Fruit fly (Drosophila melanogaster): ENCODE data around the gene dnd.

dnd gene

dm6 chr3R:21859509-21859908 is 27.6 kb downstream of the dnd start (continued):
- TF ChIP-seq ssp (GFP tag; IDR thresholded peaks at IDR 0.05) = no peak
- no peak for TF ChIP-seq CG7928 (GFP tag; optimal IDR thresholded peaks at IDR 0.05)
- TF ChIP-seq NfI (GFP tag; optimal IDR thresholded peaks at IDR 0.05) = peak; percentile 8
- TF ChIP-seq GATAe (GFP tag; conservative IDR thresholded peaks at IDR 0.05) = no peak
- no peak for TF ChIP-seq Scr (GFP tag; IDR thresholded peaks at IDR 0.05; ENCODE audit: partially characterized antibody)
- no peak for TF ChIP-seq Hey (tag; optimal IDR thresholded peaks at IDR 0.05)
- TF ChIP-seq twi (tag; optimal IDR thresholded peaks at IDR 0.05) = peak; percentile 24
- peak; percentile 57 for TF ChIP-seq CG33557 (GFP tag; optimal IDR thresholded peaks at IDR 0.05)
- no peak for TF ChIP-seq gro (GFP tag; optimal IDR thresholded peaks at IDR 0.05)
- no peak for TF ChIP-seq CG43689 (GFP tag; IDR thresholded peaks at IDR 0.05)
- TF ChIP-seq Dad (GFP tag; optimal IDR thresholded peaks at IDR 0.05) = no peak
- no peak for TF ChIP-seq CG6813 (GFP tag; optimal IDR thresholded peaks at IDR 0.05)
- TF ChIP-seq pnt (GFP tag; optimal IDR thresholded peaks at IDR 0.05) = peak; percentile 4
- TF ChIP-seq HLH4C (GFP tag; IDR thresholded peaks at IDR 0.05; ENCODE audit: partially characterized antibody) = no peak
- no peak for TF ChIP-seq Poxn (GFP tag; IDR thresholded peaks at IDR 0.05)
- TF ChIP-seq Antp (GFP tag; optimal IDR thresholded peaks at IDR 0.05) = peak; percentile 18
- TF ChIP-seq YL-1 (GFP tag; optimal IDR thresholded peaks at IDR 0.05) = no peak
- no peak; the same call in 2 of the 3 replicates for TF ChIP-seq H15 (GFP tag; IDR thresholded peaks at IDR 0.05)
- no peak for TF ChIP-seq tup (GFP tag; optimal IDR thresholded peaks at IDR 0.05)
- TF ChIP-seq corto (GFP tag; optimal IDR thresholded peaks at IDR 0.05) = peak; percentile 93
- peak; percentile 61; the same call in 2 of the 3 replicates for TF ChIP-seq CG17361 (GFP tag; IDR thresholded peaks at IDR 0.05)
- TF ChIP-seq CG13775 (GFP tag; optimal IDR thresholded peaks at IDR 0.05) = peak; percentile 36
- peak in 1 of 2 experiments; percentile 13 for TF ChIP-seq Hr78 (GFP tag; optimal IDR thresholded peaks at IDR 0.05)
- no peak for TF ChIP-seq CG12155 (GFP tag; optimal IDR thresholded peaks at IDR 0.05)
- TF ChIP-seq CG16863 (GFP tag; optimal IDR thresholded peaks at IDR 0.05) = no peak
- no peak for TF ChIP-seq ERR (GFP tag; optimal IDR thresholded peaks at IDR 0.05)
- peak; percentile 41 for TF ChIP-seq Hsf (GFP tag; optimal IDR thresholded peaks at IDR 0.05)
- TF ChIP-seq salm (tag; optimal IDR thresholded peaks at IDR 0.05) = no peak
- TF ChIP-seq dm (GFP tag; optimal IDR thresholded peaks at IDR 0.05) = no peak
- no peak for TF ChIP-seq pfk (GFP tag; optimal IDR thresholded peaks at IDR 0.05)
- TF ChIP-seq CG12299 (tag; optimal IDR thresholded peaks at IDR 0.05) = no peak
- TF ChIP-seq ham (GFP tag; IDR thresholded peaks at IDR 0.05) = no peak
- peak; percentile 61 for TF ChIP-seq CG12391 (tag; optimal IDR thresholded peaks at IDR 0.05)
- TF ChIP-seq CG2120 (GFP tag; optimal IDR thresholded peaks at IDR 0.05) = no peak
- TF ChIP-seq CG18476 (GFP tag; optimal IDR thresholded peaks at IDR 0.05) = peak; percentile 18
- TF ChIP-seq CG5245 (GFP tag; optimal IDR thresholded peaks at IDR 0.05) = peak; percentile 8
- TF ChIP-seq CG2678 (tag; optimal IDR thresholded peaks at IDR 0.05) = peak; percentile 49
- no peak for TF ChIP-seq seq (GFP tag; IDR thresholded peaks at IDR 0.05)
- no peak for TF ChIP-seq CG3065 (GFP tag; optimal IDR thresholded peaks at IDR 0.05)
- peak; percentile 63 for TF ChIP-seq CG31441 (GFP tag; IDR thresholded peaks at IDR 0.05)
- TF ChIP-seq CG11560 (tag; IDR thresholded peaks at IDR 0.05) = no peak
- TF ChIP-seq sqz (GFP tag; optimal IDR thresholded peaks at IDR 0.05) = peak; percentile 22
- TF ChIP-seq zf30C (GFP tag; optimal IDR thresholded peaks at IDR 0.05) = peak; percentile 84
- TF ChIP-seq p53 (GFP tag; optimal IDR thresholded peaks at IDR 0.05) = no peak
- TF ChIP-seq ttk (GFP tag; IDR thresholded peaks at IDR 0.05) = no peak
- no peak for TF ChIP-seq h (optimal IDR thresholded peaks at IDR 0.05)
- TF ChIP-seq CG10147 (GFP tag; optimal IDR thresholded peaks at IDR 0.05) = no peak
- TF ChIP-seq CG15073 (GFP tag; optimal IDR thresholded peaks at IDR 0.05) = peak; percentile 34
- peak; percentile 59 for TF ChIP-seq Oli (tag; optimal IDR thresholded peaks at IDR 0.05)
- peak; percentile 9 for TF ChIP-seq CG11723 (GFP tag; optimal IDR thresholded peaks at IDR 0.05)
- TF ChIP-seq exex (tag; optimal IDR thresholded peaks at IDR 0.05) = no peak
- TF ChIP-seq CG7839 (tag; optimal IDR thresholded peaks at IDR 0.05) = peak; percentile 62

Data from whole organism, embryonic.